Fruit fly (Drosophila melanogaster) whole organism, wandering third instar larva: ENCODE data around the gene Argl.

ENCODE experiments used
- Dfd ChIP-seq: fragments of >200 bp; optimal IDR thresholded peaks from 2 replicates; lab custom pipeline; 2017; ENCODE audit warnings: missing biosample characterization, missing genetic modification characterization
- Myc ChIP-seq: fragments of >200 bp; optimal IDR thresholded peaks from 2 replicates; lab custom pipeline; 2017
- dl ChIP-seq, 2 experiments: fragments of 175-275, 200-275 bp in 1 of 2; fragments of 200-275 bp in 1 of 2; sonication (Bioruptor generic); optimal IDR thresholded peaks; lab custom pipeline; 2018; ENCODE audit warnings: mild to moderate bottlenecking in 2 of 2, missing biosample characterization in 2 of 2, missing genetic modification characterization in 2 of 2, moderate library complexity in 2 of 2; ENCODE audit not compliant: partially characterized antibody in 2 of 2, insufficient read depth in 1 of 2
- dsf ChIP-seq: sonication (Bioruptor generic); optimal IDR thresholded peaks from 2 replicates; lab custom pipeline; 2016; ENCODE audit warnings: missing biosample characterization, missing genetic modification characterization, borderline replicate concordance
- pan ChIP-seq: fragments of >200 bp; optimal IDR thresholded peaks from 2 replicates; lab custom pipeline; 2017

DNA sequence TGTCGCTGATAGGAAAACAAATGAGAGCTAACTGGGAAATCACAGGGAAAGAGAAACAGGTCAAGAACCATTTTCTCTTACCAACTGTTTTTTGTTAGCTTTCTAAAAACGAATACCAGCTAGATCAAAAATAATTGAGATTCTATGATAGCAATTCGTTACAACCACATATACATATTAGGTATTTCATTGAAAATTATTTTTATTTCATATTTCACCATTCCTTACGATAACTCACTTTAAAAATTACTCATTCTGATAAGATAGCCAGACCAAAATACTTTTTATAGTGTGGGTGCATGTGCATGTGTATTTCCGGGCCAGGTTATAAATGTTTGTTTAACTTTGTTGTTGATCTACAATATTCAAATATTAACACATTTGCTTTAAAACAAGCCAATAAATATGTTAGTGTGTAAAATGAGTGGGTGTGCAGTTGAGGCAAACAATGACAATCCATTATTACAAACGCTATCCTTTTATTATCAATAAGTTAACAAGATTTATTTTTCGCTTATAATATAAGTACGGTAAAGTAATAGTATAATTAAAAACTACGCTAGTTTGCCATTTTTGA is 4.0 kb downstream of the Argl start:
- TF ChIP-seq dl (GFP tag; optimal IDR thresholded peaks at IDR 0.05; lab: Kevin White, UChicago; ENCODE audit: insufficient read depth in 1 of 2, partially characterized antibody in 2 of 2): no peak
- no peak for TF ChIP-seq Dfd (GFP tag; lab: Kevin White, UChicago)
- no peak for TF ChIP-seq dsf (GFP tag; lab: Kevin White, UChicago)
- TF ChIP-seq pan (lab: Kevin White, UChicago): no peak
- no peak for TF ChIP-seq Myc (lab: Kevin White, UChicago)
